Fruit fly (Drosophila melanogaster) whole organism, wandering third instar larva: ENCODE results near the gene Kots.

ENCODE experiments used
- GATAd ChIP-seq: sonication (Bioruptor generic); optimal IDR thresholded peaks from 2 replicates; lab custom pipeline; 2016; ENCODE audit warnings: missing biosample characterization, missing genetic modification characterization
- Mio ChIP-seq: sonication (Bioruptor generic); optimal IDR thresholded peaks from 2 replicates; lab custom pipeline; 2016; ENCODE audit warnings: missing biosample characterization, missing genetic modification characterization
- dl ChIP-seq, 2 experiments: fragments of 175-275, 200-275 bp in 1 of 2; fragments of 200-275 bp in 1 of 2; sonication (Bioruptor generic); optimal IDR thresholded peaks; lab custom pipeline; 2018; ENCODE audit warnings: mild to moderate bottlenecking in 2 of 2, missing biosample characterization in 2 of 2, missing genetic modification characterization in 2 of 2, moderate library complexity in 2 of 2; ENCODE audit not compliant: partially characterized antibody in 2 of 2, insufficient read depth in 1 of 2
- dsf ChIP-seq: sonication (Bioruptor generic); optimal IDR thresholded peaks from 2 replicates; lab custom pipeline; 2016; ENCODE audit warnings: missing biosample characterization, missing genetic modification characterization, borderline replicate concordance
- h ChIP-seq: fragments of 200-800 bp; sonication (Bioruptor generic); optimal IDR thresholded peaks from 3 replicates; lab custom pipeline; 2016; ENCODE audit warnings: missing biosample characterization, mild to moderate bottlenecking, missing genetic modification characterization
- jim ChIP-seq: fragments of 175-275, 200-325 bp; sonication (Bioruptor generic); optimal IDR thresholded peaks from 2 replicates; lab custom pipeline; 2016; ENCODE audit warnings: missing biosample characterization, mild to moderate bottlenecking, missing genetic modification characterization
- lola ChIP-seq: fragments of >200 bp; optimal IDR thresholded peaks from 2 replicates; lab custom pipeline; 2017; ENCODE audit warnings: missing biosample characterization, missing genetic modification characterization
- pan ChIP-seq: fragments of >200 bp; optimal IDR thresholded peaks from 2 replicates; lab custom pipeline; 2017
- psq ChIP-seq: fragments of 200-800 bp; sonication (Bioruptor generic); optimal IDR thresholded peaks from 3 replicates; lab custom pipeline; 2017; ENCODE audit warnings: missing biosample characterization, mild to moderate bottlenecking, missing genetic modification characterization, moderate library complexity
- sv ChIP-seq: fragments of 200-800 bp; sonication (Bioruptor generic); optimal IDR thresholded peaks from 3 replicates; lab custom pipeline; 2016; ENCODE audit warnings: missing biosample characterization, missing genetic modification characterization
- usp ChIP-seq: fragments of >200 bp; optimal IDR thresholded peaks from 2 replicates; lab custom pipeline; 2017; ENCODE audit warnings: missing biosample characterization, missing genetic modification characterization

DNA sequence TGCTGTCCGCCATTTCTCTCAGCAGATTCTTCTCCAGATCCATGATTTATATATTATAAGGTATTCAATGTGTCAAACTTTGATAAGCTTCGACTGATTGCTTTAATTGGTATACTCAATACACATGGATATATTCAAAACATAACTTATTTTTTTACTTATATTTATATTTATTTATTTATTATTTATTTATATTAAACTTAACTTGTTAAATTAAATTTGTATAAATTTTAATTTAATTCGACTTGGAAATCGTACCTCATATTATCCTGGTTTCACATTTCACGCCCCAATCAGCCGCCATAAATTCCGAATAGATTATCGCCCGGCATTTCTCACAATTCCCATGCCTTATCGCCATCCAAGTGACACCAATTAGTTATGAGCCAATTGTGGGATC is 20.6 kb downstream of the Kots start, which contains the start of gene Art9:
- no peak for TF ChIP-seq dsf (GFP tag; lab: Kevin White, UChicago)
- TF ChIP-seq GATAd (GFP tag; lab: Kevin White, UChicago) = no peak
- TF ChIP-seq jim (GFP tag; lab: Kevin White, UChicago) = no peak
- TF ChIP-seq psq (GFP tag; lab: Kevin White, UChicago) = no peak
- TF ChIP-seq Mio (GFP tag; lab: Kevin White, UChicago) = no peak
- no peak for TF ChIP-seq dl (GFP tag; optimal IDR thresholded peaks at IDR 0.05; lab: Kevin White, UChicago; ENCODE audit: insufficient read depth in 1 of 2, partially characterized antibody in 2 of 2)
- TF ChIP-seq sv (GFP tag; lab: Kevin White, UChicago) = no peak
- no peak for TF ChIP-seq pan (lab: Kevin White, UChicago)
- no peak for TF ChIP-seq usp
- TF ChIP-seq h (GFP tag; lab: Kevin White, UChicago) = no peak
- no peak for TF ChIP-seq lola (GFP tag; lab: Kevin White, UChicago)
